Fruit fly (Drosophila melanogaster): Measurements from ENCODE around the gene CG12590.
A peak's percentile ranks its signal among the peaks of the same experiment; 100 is the strongest.

DNA sequence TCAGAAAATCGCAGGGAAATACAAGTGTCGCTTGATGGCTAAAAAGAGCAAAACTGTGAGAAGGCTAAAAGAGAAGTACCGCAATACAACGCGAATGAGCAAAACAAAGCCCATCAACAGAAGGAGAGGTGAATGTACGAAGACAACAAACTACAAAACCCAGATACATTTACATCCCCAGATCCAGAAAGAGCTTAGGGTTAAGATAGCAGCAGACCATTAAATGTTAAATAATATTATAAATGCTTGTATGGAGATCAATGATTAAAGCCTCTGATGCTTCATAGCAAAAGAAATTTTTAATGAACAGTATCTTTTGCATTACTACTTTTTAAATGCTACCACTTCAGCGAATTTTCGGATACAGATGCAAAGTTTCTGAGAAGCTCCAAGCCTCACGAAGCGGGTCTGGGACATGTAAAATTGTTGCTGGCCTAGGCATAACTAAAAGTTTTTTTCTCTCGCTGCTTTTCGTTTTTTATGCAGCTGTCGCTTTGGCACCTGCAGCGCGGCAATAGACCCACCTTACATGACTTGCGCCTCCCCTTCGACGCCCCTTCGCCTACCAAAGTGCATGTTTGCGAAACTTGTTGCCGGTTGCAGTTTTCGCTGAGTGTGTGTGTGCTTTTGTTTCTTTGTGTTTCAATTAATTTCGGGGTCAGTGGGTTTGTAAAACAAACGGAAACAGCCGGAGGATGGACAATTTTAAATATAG lies 46.1 kb downstream of the CG12590 start:
- TF ChIP-seq D1 (tag; optimal IDR thresholded peaks at IDR 0.05) (no peak), CG12605 (GFP tag; IDR thresholded peaks at IDR 0.05) (no peak), CG17806 (tag; optimal IDR thresholded peaks at IDR 0.05) (no peak), EcR (GFP tag; optimal IDR thresholded peaks at IDR 0.05) (peak; percentile 83), CG14655 (GFP tag; optimal IDR thresholded peaks at IDR 0.05) (no peak)

All from whole organism, pupa.